Worm (Caenorhabditis elegans) whole organism, L4 larva: Measurements from ENCODE around the gene ZK757.2.

Source experiments
- F10B5.3 ChIP-seq: sonication (generic microtip); optimal IDR thresholded peaks from 2 replicates; lab custom pipeline; 2016; ENCODE audit warnings: mild to moderate bottlenecking, missing genetic modification characterization, missing compliant biosample characterization
- F26F4.8 ChIP-seq: fragments of 200-800 bp; sonication (Bioruptor generic); conservative IDR thresholded peaks from 2 replicates; pipeline ENCODE4 v1.3.6; 2022; ENCODE audit warnings: missing genetic modification characterization, missing compliant biosample characterization
- F37D6.2 ChIP-seq: sonication (generic microtip); optimal IDR thresholded peaks from 2 replicates; lab custom pipeline; 2016; ENCODE audit warnings: mild to moderate bottlenecking, missing genetic modification characterization, missing compliant biosample characterization
- F44E2.7 ChIP-seq: fragments of 200-800 bp; sonication (Bioruptor generic); IDR thresholded peaks from 2 replicates; pipeline ENCODE4 v2.1.2; 2022; ENCODE audit warnings: missing genetic modification characterization, missing compliant biosample characterization
- F49E8.2 ChIP-seq: sonication (generic microtip); optimal IDR thresholded peaks from 2 replicates; lab custom pipeline; 2016; ENCODE audit warnings: missing compliant biosample characterization, mild to moderate bottlenecking, missing genetic modification characterization, borderline replicate concordance
- R02D3.7 ChIP-seq: fragments of 150-350 bp; sonication (generic microtip); optimal IDR thresholded peaks from 3 replicates; lab custom pipeline; 2014; ENCODE audit warnings: missing biosample characterization, missing genetic modification characterization
- Y105C5A.15 ChIP-seq: fragments of 200-800 bp; sonication (Bioruptor generic); IDR thresholded peaks from 2 replicates; pipeline ENCODE4 v1.3.6; 2022; ENCODE audit warnings: missing genetic modification characterization, missing compliant biosample characterization
- Y75B8A.6 ChIP-seq: fragments of 200-800 bp; sonication (Bioruptor generic); IDR thresholded peaks from 2 replicates; pipeline ENCODE4 v1.3.6; 2022; ENCODE audit warnings: missing genetic modification reagents, missing genetic modification characterization, missing compliant biosample characterization
- ama-1 ChIP-seq: fragments of 150-350 bp; optimal IDR thresholded peaks from 2 replicates; lab custom pipeline; 2014; ENCODE audit warnings: inconsistent platforms, mixed read lengths
- ceh-62 ChIP-seq: sonication (generic microtip); optimal IDR thresholded peaks from 2 replicates; lab custom pipeline; 2017; ENCODE audit warnings: missing biosample characterization, missing genetic modification characterization
- daf-12 ChIP-seq: fragments of 150-350 bp; optimal IDR thresholded peaks from 2 replicates; lab custom pipeline; 2014; ENCODE audit warnings: missing biosample characterization, missing genetic modification reagents, missing genetic modification characterization
- daf-16 ChIP-seq, 3 experiments: sonication (generic microtip); optimal IDR thresholded peaks; 2 replicates each; lab custom pipeline; 2016 to 2017; ENCODE audit warnings: missing genetic modification characterization in 3 of 3, missing genetic modification reagents in 3 of 3, mild to moderate bottlenecking in 2 of 3, missing compliant biosample characterization in 2 of 3, missing biosample characterization in 1 of 3, moderate library complexity in 1 of 3
- daf-19 ChIP-seq: fragments of 200-800 bp; sonication (Bioruptor generic); conservative IDR thresholded peaks from 2 replicates; pipeline ENCODE4 v1.3.6; 2022; ENCODE audit warnings: missing genetic modification characterization, missing compliant biosample characterization
- dmd-6 ChIP-seq: fragments of 200-800 bp; sonication (Bioruptor generic); IDR thresholded peaks from 2 replicates; pipeline ENCODE4 v1.3.6; 2022; ENCODE audit warnings: missing genetic modification reagents, missing genetic modification characterization, missing compliant biosample characterization
- dve-1 ChIP-seq: sonication (generic microtip); optimal IDR thresholded peaks from 2 replicates; lab custom pipeline; 2017; ENCODE audit warnings: antibody characterized with exemption, mild to moderate bottlenecking, missing genetic modification characterization, missing compliant biosample characterization; ENCODE audit not compliant: insufficient read depth
- gei-8 ChIP-seq: fragments of 200-800 bp; sonication (Bioruptor generic); optimal IDR thresholded peaks from 2 replicates; lab custom pipeline; 2018; ENCODE audit warnings: mild to moderate bottlenecking, missing genetic modification characterization, missing compliant biosample characterization
- hif-1 ChIP-seq, 2 experiments: sonication (generic microtip); optimal IDR thresholded peaks; 2 replicates each; lab custom pipeline; 2016 to 2017; ENCODE audit warnings: missing compliant biosample characterization in 2 of 2, missing genetic modification characterization in 2 of 2, missing genetic modification reagents in 2 of 2, missing genotype in 2 of 2, mild to moderate bottlenecking in 1 of 2
- hlh-11 ChIP-seq: fragments of 200-800 bp; sonication (Bioruptor generic); optimal IDR thresholded peaks from 2 replicates; lab custom pipeline; 2018; ENCODE audit warnings: mild to moderate bottlenecking, missing genetic modification characterization, missing compliant biosample characterization
- hlh-30 ChIP-seq: sonication (generic microtip); optimal IDR thresholded peaks from 2 replicates; lab custom pipeline; 2017; ENCODE audit warnings: antibody characterized with exemption, mild to moderate bottlenecking, missing genetic modification characterization, missing compliant biosample characterization; ENCODE audit not compliant: insufficient read depth
- hmg-1.1 ChIP-seq: fragments of 200-800 bp; sonication (Bioruptor generic); IDR thresholded peaks from 2 replicates; pipeline ENCODE4 v1.3.6; 2022; ENCODE audit warnings: missing genetic modification reagents, missing genetic modification characterization, missing compliant biosample characterization
- lin-1 ChIP-seq: fragments of 200-800 bp; sonication (Bioruptor generic); IDR thresholded peaks from 2 replicates; pipeline ENCODE4 v1.3.6; 2022; ENCODE audit warnings: missing genetic modification reagents, missing genetic modification characterization, missing compliant biosample characterization
- lin-39 ChIP-seq: fragments of 150-350 bp; optimal IDR thresholded peaks from 2 replicates; lab custom pipeline; 2014; ENCODE audit warnings: missing biosample characterization, missing genetic modification reagents, missing genetic modification characterization
- lir-3 ChIP-seq: sonication (generic microtip); optimal IDR thresholded peaks from 2 replicates; lab custom pipeline; 2016; ENCODE audit warnings: mild to moderate bottlenecking, missing genetic modification characterization, missing compliant biosample characterization
- lsy-2 ChIP-seq, 2 experiments: fragments of 150-350 bp in 1 of 2; sonication (generic microtip) in 1 of 2; optimal IDR thresholded peaks; 2 replicates each; lab custom pipeline; 2014 to 2017; ENCODE audit warnings: missing biosample characterization in 2 of 2, missing genetic modification characterization in 2 of 2
- madf-9 ChIP-seq: fragments of 200-800 bp; sonication (Bioruptor generic); conservative IDR thresholded peaks from 2 replicates; pipeline ENCODE4 v1.3.6; 2022; ENCODE audit warnings: missing genetic modification reagents, missing genetic modification characterization, missing compliant biosample characterization
- mdl-1 ChIP-seq, 2 experiments: fragments of 150-350 bp in 1 of 2; sonication (generic microtip) in 1 of 2; optimal IDR thresholded peaks; 2 replicates each; lab custom pipeline; 2014 to 2017; ENCODE audit warnings: missing biosample characterization in 2 of 2, missing genetic modification characterization in 2 of 2
- mep-1 ChIP-seq: fragments of 150-350 bp; sonication (generic microtip); optimal IDR thresholded peaks from 3 replicates; lab custom pipeline; 2014; ENCODE audit warnings: missing biosample characterization, missing genetic modification characterization
- mes-2 ChIP-seq: sonication (generic microtip); optimal IDR thresholded peaks from 2 replicates; lab custom pipeline; 2016; ENCODE audit warnings: missing genotype, mild to moderate bottlenecking, missing genetic modification characterization, missing compliant biosample characterization; ENCODE audit not compliant: poor library complexity, severe bottlenecking
- mxl-3 ChIP-seq: fragments of 200-800 bp; sonication (Bioruptor generic); optimal IDR thresholded peaks from 2 replicates; lab custom pipeline; 2018; ENCODE audit warnings: mild to moderate bottlenecking, missing genetic modification characterization, missing compliant biosample characterization
- nhr-10 ChIP-seq: fragments of 150-350 bp; optimal IDR thresholded peaks from 2 replicates; lab custom pipeline; 2014; ENCODE audit warnings: missing biosample characterization, missing genetic modification characterization
- nhr-102 ChIP-seq: sonication (generic microtip); optimal IDR thresholded peaks from 2 replicates; lab custom pipeline; 2016; ENCODE audit warnings: mild to moderate bottlenecking, missing genetic modification characterization, moderate library complexity, missing compliant biosample characterization
- nhr-11 ChIP-seq: fragments of 150-350 bp; optimal IDR thresholded peaks from 2 replicates; lab custom pipeline; 2014; ENCODE audit warnings: missing biosample characterization, missing genetic modification characterization
- nhr-237 ChIP-seq: sonication (generic microtip); optimal IDR thresholded peaks from 2 replicates; lab custom pipeline; 2017; ENCODE audit warnings: missing biosample characterization, missing genetic modification characterization
- nhr-28 ChIP-seq: fragments of 150-350 bp; optimal IDR thresholded peaks from 2 replicates; lab custom pipeline; 2014; ENCODE audit warnings: missing biosample characterization, missing genetic modification characterization
- nhr-6 ChIP-seq: fragments of 150-350 bp; optimal IDR thresholded peaks from 2 replicates; lab custom pipeline; 2014; ENCODE audit warnings: missing biosample characterization, missing genetic modification characterization
- nhr-77 ChIP-seq: fragments of 150-350 bp; optimal IDR thresholded peaks from 2 replicates; lab custom pipeline; 2014; ENCODE audit warnings: missing biosample characterization, missing genetic modification characterization
- pha-4 ChIP-seq, 2 experiments: fragments of 150-350 bp in 1 of 2; fragments of 200-800 bp in 1 of 2; sonication (Bioruptor generic) in 1 of 2; IDR thresholded peaks in 1 of 2; optimal IDR thresholded peaks in 1 of 2; 2 replicates each; pipeline versions ENCODE4 v1.3.6 to Lab custom; 2014 to 2022; ENCODE audit warnings: missing genetic modification characterization in 2 of 2, missing genetic modification reagents in 2 of 2, missing biosample characterization in 1 of 2, missing compliant biosample characterization in 1 of 2
- php-3 ChIP-seq: fragments of 200-800 bp; sonication (Bioruptor generic); IDR thresholded peaks from 2 replicates; pipeline ENCODE4 v1.3.6; 2022; ENCODE audit warnings: missing genetic modification reagents, missing genetic modification characterization, missing compliant biosample characterization
- rbr-2 ChIP-seq: sonication (generic microtip); optimal IDR thresholded peaks from 2 replicates; lab custom pipeline; 2016; ENCODE audit warnings: missing genotype, missing genetic modification characterization, missing compliant biosample characterization
- sdz-12 ChIP-seq: fragments of 200-800 bp; sonication (Bioruptor generic); optimal IDR thresholded peaks from 2 replicates; lab custom pipeline; 2018; ENCODE audit warnings: mild to moderate bottlenecking, missing genetic modification characterization, missing compliant biosample characterization
- set-16 ChIP-seq: fragments of 200-800 bp; sonication (Bioruptor generic); IDR thresholded peaks from 2 replicates; pipeline ENCODE4 v1.3.6; 2022; ENCODE audit warnings: missing genetic modification reagents, missing genetic modification characterization, missing compliant biosample characterization
- snpc-4 ChIP-seq: fragments of 150-350 bp; optimal IDR thresholded peaks from 2 replicates; lab custom pipeline; 2014; ENCODE audit warnings: missing biosample characterization, missing genetic modification characterization
- tag-97 ChIP-seq: fragments of 200-800 bp; sonication (Bioruptor generic); IDR thresholded peaks from 2 replicates; pipeline ENCODE4 v1.3.6; 2022; ENCODE audit warnings: missing genetic modification characterization, missing compliant biosample characterization
- vab-7 ChIP-seq: fragments of 200-800 bp; sonication (Bioruptor generic); IDR thresholded peaks from 2 replicates; pipeline ENCODE4 v1.3.6; 2022; ENCODE audit warnings: missing genetic modification reagents, missing genetic modification characterization, missing compliant biosample characterization
- zag-1 ChIP-seq: fragments of 150-350 bp; optimal IDR thresholded peaks from 2 replicates; lab custom pipeline; 2014; ENCODE audit warnings: missing biosample characterization, missing genetic modification characterization
- zfp-2 ChIP-seq: sonication (generic microtip); optimal IDR thresholded peaks from 2 replicates; lab custom pipeline; 2016; ENCODE audit warnings: mild to moderate bottlenecking, missing genetic modification characterization, missing compliant biosample characterization
- zip-2 ChIP-seq: fragments of 150-350 bp; optimal IDR thresholded peaks from 2 replicates; lab custom pipeline; 2014; ENCODE audit warnings: missing biosample characterization, missing genetic modification characterization
- ztf-7 ChIP-seq: fragments of 150-350 bp; optimal IDR thresholded peaks from 2 replicates; lab custom pipeline; 2014; ENCODE audit warnings: missing biosample characterization, missing genetic modification characterization

Gene ZK757.2

ce11 chrIII:9850877-9851276 lies 27.9 kb downstream of the ZK757.2 start:
- TF ChIP-seq ama-1 (lab: Kevin White, UChicago) (no peak), dve-1 (tag; lab: Kevin White, UChicago) (peak; percentile 8), tag-97 (GFP tag; lab: Robert Waterston, UW) (no peak), nhr-77 (tag; lab: Kevin White, UChicago) (no peak), gei-8 (GFP tag; lab: Kevin White, UChicago) (no peak), daf-16 (GFP tag; optimal IDR thresholded peaks at IDR 0.05; lab: Kevin White, UChicago) (no peak), daf-16 (tag; optimal IDR thresholded peaks at IDR 0.05; lab: Kevin White, UChicago) (peak; percentile 62), ztf-7 (tag; lab: Kevin White, UChicago) (no peak), nhr-28 (tag; lab: Kevin White, UChicago) (peak; percentile 51), dmd-6 (GFP tag; lab: Robert Waterston, UW) (peak; percentile 39; the same call in 1 of the 2 replicates), lsy-2 (tag; optimal IDR thresholded peaks at IDR 0.05; lab: Kevin White, UChicago) (no peak), hlh-11 (tag; lab: Kevin White, UChicago) (peak; percentile 18), nhr-10 (peak; percentile 10), mes-2 (tag; lab: Kevin White, UChicago) (no peak), lin-1 (no peak)
- TF ChIP-seq, all 104 proteins: peak for 6

- TF ChIP-seq hlh-30 (tag; lab: Kevin White, UChicago) (peak; percentile 57), Y75B8A.6 (GFP tag; lab: Robert Waterston, UW) (no peak), F49E8.2 (tag; lab: Kevin White, UChicago) (no peak), mdl-1 (tag; optimal IDR thresholded peaks at IDR 0.05; lab: Kevin White, UChicago) (peak in 1 of 2 experiments; percentile 54), rbr-2 (tag; lab: Kevin White, UChicago) (no peak), nhr-6 (no peak), dve-1 (tag; lab: Kevin White, UChicago) (peak; percentile 85), zip-2 (tag; lab: Kevin White, UChicago) (no peak), madf-9 (GFP tag; lab: Robert Waterston, UW) (no peak), pha-4 (GFP tag; IDR thresholded peaks at IDR 0.05; lab: Robert Waterston, UW) (no peak), pha-4 (tag; optimal IDR thresholded peaks at IDR 0.05; lab: Kevin White, UChicago) (no peak), gei-8 (GFP tag; lab: Kevin White, UChicago) (no peak), hmg-1.1 (GFP tag; lab: Robert Waterston, UW) (no peak), lir-3 (tag; lab: Kevin White, UChicago) (no peak), nhr-102 (tag; lab: Kevin White, UChicago) (peak; percentile 10), zag-1 (no peak), daf-16 (GFP tag; optimal IDR thresholded peaks at IDR 0.05; lab: Kevin White, UChicago) (no peak), daf-16 (tag; optimal IDR thresholded peaks at IDR 0.05; lab: Kevin White, UChicago) (peak; percentile 94), F44E2.7 (GFP tag; lab: Robert Waterston, UW) (no peak), daf-12 (tag; lab: Kevin White, UChicago) (no peak), mxl-3 (peak; percentile 47), vab-7 (GFP tag; lab: Robert Waterston, UW) (no peak), ama-1 (lab: Kevin White, UChicago) (no peak), F10B5.3 (tag; lab: Kevin White, UChicago) (no peak), snpc-4 (no peak), ceh-62 (tag; lab: Kevin White, UChicago) (no peak), lin-39 (tag; lab: Kevin White, UChicago) (no peak), nhr-11 (tag; lab: Kevin White, UChicago) (no peak), mep-1 (tag; lab: Kevin White, UChicago) (peak; percentile 6), php-3 (GFP tag; lab: Robert Waterston, UW) (peak; percentile 65), zfp-2 (tag; lab: Kevin White, UChicago) (no peak), set-16 (GFP tag; lab: Robert Waterston, UW) (no peak), nhr-237 (no peak), daf-19 (GFP tag; lab: Robert Waterston, UW) (no peak), F26F4.8 (no peak), F37D6.2 (tag; lab: Kevin White, UChicago) (no peak), R02D3.7 (tag; lab: Kevin White, UChicago) (no peak), Y105C5A.15 (no peak), sdz-12 (GFP tag; lab: Kevin White, UChicago) (no peak), hif-1 (tag; optimal IDR thresholded peaks at IDR 0.05; lab: Kevin White, UChicago) (no peak)
Observed at ce11 chrIII:9849950-9850349, 28.8 kb downstream of the ZK757.2 start.
